Worm (Caenorhabditis elegans) whole organism, L4 larva: ENCODE results near the gene W06D11.1.

Source experiments
- ama-1 ChIP-seq: fragments of 150-350 bp; optimal IDR thresholded peaks from 2 replicates; lab custom pipeline; 2014; ENCODE audit warnings: inconsistent platforms, mixed read lengths
- daf-19 ChIP-seq: fragments of 200-800 bp; sonication (Bioruptor generic); conservative IDR thresholded peaks from 2 replicates; pipeline ENCODE4 v1.3.6; 2022; ENCODE audit warnings: missing genetic modification characterization, missing compliant biosample characterization
- dpl-1 ChIP-seq: fragments of 150-350 bp; optimal IDR thresholded peaks from 2 replicates; lab custom pipeline; 2014; ENCODE audit warnings: missing biosample characterization, missing genetic modification reagents, missing genetic modification characterization
- egl-27 ChIP-seq: sonication (generic microtip); optimal IDR thresholded peaks from 3 replicates; lab custom pipeline; 2017; ENCODE audit warnings: missing biosample characterization, missing genetic modification reagents, missing genetic modification characterization
- lin-1 ChIP-seq: fragments of 200-800 bp; sonication (Bioruptor generic); IDR thresholded peaks from 2 replicates; pipeline ENCODE4 v1.3.6; 2022; ENCODE audit warnings: missing genetic modification reagents, missing genetic modification characterization, missing compliant biosample characterization
- lin-15B ChIP-seq: fragments of 150-350 bp; sonication (generic microtip); optimal IDR thresholded peaks from 3 replicates; lab custom pipeline; 2014; ENCODE audit warnings: missing biosample characterization, missing genetic modification characterization
- lin-39 ChIP-seq: fragments of 150-350 bp; optimal IDR thresholded peaks from 2 replicates; lab custom pipeline; 2014; ENCODE audit warnings: missing biosample characterization, missing genetic modification reagents, missing genetic modification characterization
- nhr-41 ChIP-seq: fragments of 200-800 bp; sonication (Bioruptor generic); IDR thresholded peaks from 2 replicates; pipeline ENCODE4 v1.3.6; 2022; ENCODE audit warnings: missing genetic modification reagents, missing genetic modification characterization, missing compliant biosample characterization
- php-3 ChIP-seq: fragments of 200-800 bp; sonication (Bioruptor generic); IDR thresholded peaks from 2 replicates; pipeline ENCODE4 v1.3.6; 2022; ENCODE audit warnings: missing genetic modification reagents, missing genetic modification characterization, missing compliant biosample characterization
- pqm-1 ChIP-seq: sonication (generic microtip); optimal IDR thresholded peaks from 2 replicates; lab custom pipeline; 2017; ENCODE audit warnings: missing biosample characterization, missing genetic modification characterization
- vab-7 ChIP-seq: fragments of 200-800 bp; sonication (Bioruptor generic); IDR thresholded peaks from 2 replicates; pipeline ENCODE4 v1.3.6; 2022; ENCODE audit warnings: missing genetic modification reagents, missing genetic modification characterization, missing compliant biosample characterization
- zag-1 ChIP-seq: fragments of 150-350 bp; optimal IDR thresholded peaks from 2 replicates; lab custom pipeline; 2014; ENCODE audit warnings: missing biosample characterization, missing genetic modification characterization
- ztf-11 ChIP-seq: fragments of 150-350 bp; optimal IDR thresholded peaks from 2 replicates; lab custom pipeline; 2014; ENCODE audit warnings: missing biosample characterization, missing genetic modification characterization

- TF ChIP-seq ztf-11 (tag; lab: Kevin White, UChicago) (no peak), pqm-1 (tag; lab: Kevin White, UChicago) (no peak), dpl-1 (GFP tag; lab: Kevin White, UChicago) (no peak), egl-27 (tag; lab: Kevin White, UChicago) (no peak), daf-19 (GFP tag; lab: Robert Waterston, UW) (no peak), nhr-41 (GFP tag; lab: Robert Waterston, UW) (no peak), php-3 (GFP tag; lab: Robert Waterston, UW) (no peak), lin-39 (tag; lab: Kevin White, UChicago) (no peak), zag-1 (tag; lab: Kevin White, UChicago) (no peak), ama-1 (no peak), lin-15B (no peak), lin-1 (GFP tag; lab: Robert Waterston, UW) (no peak), vab-7 (GFP tag; lab: Robert Waterston, UW) (no peak)
These were observed 39.1 kb downstream of the W06D11.1 start, which contains the start of gene srd-47 for ce11 chrX:12333479-12333878.
